Worm (Caenorhabditis elegans): ENCODE results near the gene hadb-1.

DNA sequence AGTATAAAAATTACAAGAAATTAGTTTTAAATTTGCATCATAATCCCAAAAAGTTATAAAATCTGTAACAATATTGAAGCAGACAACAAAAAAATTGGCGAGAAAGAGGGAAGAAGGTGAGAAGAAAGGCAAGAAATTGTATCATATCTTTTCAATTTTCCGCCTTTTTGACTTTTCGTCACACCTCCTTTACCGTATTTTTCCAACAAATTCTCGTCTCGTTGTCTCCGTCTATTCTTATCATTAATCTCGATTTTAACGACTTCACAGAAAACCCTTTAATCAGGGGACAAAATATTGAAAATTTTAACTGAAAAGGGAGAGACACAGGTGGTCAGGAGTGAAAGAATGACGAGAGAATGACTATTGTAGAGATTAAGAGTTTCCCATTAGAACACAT lies 24.7 kb upstream of the hadb-1 start:
- no peak for TF ChIP-seq fkh-10 (GFP tag; optimal IDR thresholded peaks at IDR 0.05)
- TF ChIP-seq attf-4 (tag; optimal IDR thresholded peaks at IDR 0.05) = no peak
- no peak for TF ChIP-seq arid-1 (GFP tag; conservative IDR thresholded peaks at IDR 0.05)
- TF ChIP-seq ceh-62 (tag; optimal IDR thresholded peaks at IDR 0.05) = no peak
